Worm (Caenorhabditis elegans): ENCODE results near the gene nhr-134.

ce11 chrV:2235848-2236247, 4.8 kb downstream of the nhr-134 start, which contains the start of gene cyp-33C4:
- TF ChIP-seq dpl-1 (GFP tag; optimal IDR thresholded peaks at IDR 0.05) (no peak), R02D3.7 (tag; optimal IDR thresholded peaks at IDR 0.05) (no peak), F44E2.7 (GFP tag; IDR thresholded peaks at IDR 0.05) (no peak), unc-62 (GFP tag; optimal IDR thresholded peaks at IDR 0.05 in 1 of 2) (peak in 1 of 2 experiments; percentile 35), unc-62 (tag; optimal IDR thresholded peaks at IDR 0.05) (no peak), aly-2 (tag; optimal IDR thresholded peaks at IDR 0.05) (no peak), mxl-3 (GFP tag; optimal IDR thresholded peaks at IDR 0.05) (no peak), Y105C5A.15 (GFP tag; IDR thresholded peaks at IDR 0.05) (no peak), spr-1 (tag; optimal IDR thresholded peaks at IDR 0.05) (no peak), sdz-12 (GFP tag; optimal IDR thresholded peaks at IDR 0.05) (no peak)

All from whole organism, L4 larva.